Worm (Caenorhabditis elegans): ENCODE data around the gene din-1.
A peak's percentile ranks its signal among the peaks of the same experiment; 100 is the strongest.

The din-1 gene

DNA sequence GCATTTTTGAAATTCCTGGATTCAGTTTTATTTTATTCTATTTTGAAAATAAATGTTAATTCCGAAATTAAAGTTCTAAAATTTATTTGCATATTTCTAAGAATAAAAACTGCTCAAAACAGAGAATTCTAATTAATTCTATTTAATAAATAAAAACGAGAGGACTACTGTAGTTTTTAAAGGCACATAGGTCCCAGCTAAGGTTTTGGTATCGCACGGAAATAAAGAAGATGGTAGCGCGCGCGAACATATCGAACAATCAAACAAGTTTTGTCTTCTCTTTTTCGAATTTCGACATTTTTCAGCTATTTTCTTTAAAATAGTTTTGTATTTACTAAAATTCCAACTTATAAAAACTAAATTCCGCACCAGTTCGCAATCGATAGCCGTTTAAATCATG lies 55.5 kb downstream of the din-1 start (continued):
- TF ChIP-seq ceh-100 (GFP tag; IDR thresholded peaks at IDR 0.05), result peak; percentile 18; the same call in 1 of the 2 replicates
- no peak for TF ChIP-seq sptf-2 (GFP tag; optimal IDR thresholded peaks at IDR 0.05)
- peak; percentile 96 for TF ChIP-seq F33H1.4 (GFP tag; IDR thresholded peaks at IDR 0.05)
- peak; percentile 89 for TF ChIP-seq dpl-1 (GFP tag; optimal IDR thresholded peaks at IDR 0.05)
- no peak for TF ChIP-seq Y53F4B.3 (GFP tag; IDR thresholded peaks at IDR 0.05)
- TF ChIP-seq dpff-1 (tag; optimal IDR thresholded peaks at IDR 0.05), result no peak
- TF ChIP-seq hsf-1 (GFP tag; IDR thresholded peaks at IDR 0.05), result peak; percentile 88
- TF ChIP-seq lag-1 (GFP tag; IDR thresholded peaks at IDR 0.05), result no peak
- TF ChIP-seq madf-3 (GFP tag; IDR thresholded peaks at IDR 0.05), result peak; percentile 91
- no peak for TF ChIP-seq die-1 (tag; optimal IDR thresholded peaks at IDR 0.05)
- no peak for TF ChIP-seq nhr-179 (tag; optimal IDR thresholded peaks at IDR 0.05)
- TF ChIP-seq ztf-22 (GFP tag; optimal IDR thresholded peaks at IDR 0.05), result no peak
- no peak for TF ChIP-seq repo-1 (tag; optimal IDR thresholded peaks at IDR 0.05)
- TF ChIP-seq ztf-3 (GFP tag; optimal IDR thresholded peaks at IDR 0.05), result no peak
- no peak for TF ChIP-seq F49E8.2 (tag; optimal IDR thresholded peaks at IDR 0.05; ENCODE audit: insufficient read depth)
- TF ChIP-seq egl-18 (GFP tag; IDR thresholded peaks at IDR 0.05), result no peak
- no peak for TF ChIP-seq madf-10 (tag; optimal IDR thresholded peaks at IDR 0.05)
- TF ChIP-seq B0261.1 (tag; optimal IDR thresholded peaks at IDR 0.05), result no peak
- no peak for TF ChIP-seq attf-5 (GFP tag; optimal IDR thresholded peaks at IDR 0.05)
- 0 out of 2 replicates have a peak, but pooled peaks have one; percentile 73 for TF ChIP-seq Y79H2A.3 (GFP tag; conservative IDR thresholded peaks at IDR 0.05)
- no peak for TF ChIP-seq nhr-90 (tag; optimal IDR thresholded peaks at IDR 0.05)
- TF ChIP-seq let-526 (GFP tag; IDR thresholded peaks at IDR 0.05), result no peak
- TF ChIP-seq athp-1 (tag; optimal IDR thresholded peaks at IDR 0.05), result peak; percentile 13
- no peak for TF ChIP-seq F10E7.11 (tag; optimal IDR thresholded peaks at IDR 0.05)
- TF ChIP-seq ekl-4 (GFP tag; IDR thresholded peaks at IDR 0.05), result peak; percentile 75
- peak; percentile 83 for TF ChIP-seq B0019.2 (GFP tag; conservative IDR thresholded peaks at IDR 0.05)
- no peak for TF ChIP-seq nhr-80 (tag; optimal IDR thresholded peaks at IDR 0.05)
- peak; percentile 47 for TF ChIP-seq snpc-3.4 (tag; optimal IDR thresholded peaks at IDR 0.05)
- TF ChIP-seq Y95B8A.8 (GFP tag; IDR thresholded peaks at IDR 0.05), result peak; percentile 89; the same call in 1 of the 2 replicates
- no peak for TF ChIP-seq hrde-1 (tag; optimal IDR thresholded peaks at IDR 0.05; ENCODE audit: borderline replicate concordance)
- TF ChIP-seq F52B5.7 (tag; optimal IDR thresholded peaks at IDR 0.05), result no peak
- no peak for TF ChIP-seq snpc-1.1 (tag; optimal IDR thresholded peaks at IDR 0.05; ENCODE audit: insufficient read depth)
- no peak for TF ChIP-seq pha-4 (tag; optimal IDR thresholded peaks at IDR 0.05)
- no peak for TF ChIP-seq akir-1 (GFP tag; optimal IDR thresholded peaks at IDR 0.05)
- TF ChIP-seq ceh-79 (tag; optimal IDR thresholded peaks at IDR 0.05), result no peak
- TF ChIP-seq unc-62 (GFP tag; optimal IDR thresholded peaks at IDR 0.05), result no peak
- TF ChIP-seq snpc-1.3 (tag; optimal IDR thresholded peaks at IDR 0.05; ENCODE audit: insufficient read depth), result peak; percentile 47
- TF ChIP-seq cebp-1 (GFP tag; IDR thresholded peaks at IDR 0.05), result no peak
- TF ChIP-seq cebp-1 (tag; optimal IDR thresholded peaks at IDR 0.05), result no peak
- peak; percentile 37 for TF ChIP-seq him-1 (tag; optimal IDR thresholded peaks at IDR 0.05)
- no peak for TF ChIP-seq bed-1 (GFP tag; IDR thresholded peaks at IDR 0.05)
- TF ChIP-seq lir-1 (GFP tag; conservative IDR thresholded peaks at IDR 0.05), result 0 out of 2 replicates have a peak, but pooled peaks have one; percentile 25
- TF ChIP-seq madf-6 (GFP tag; IDR thresholded peaks at IDR 0.05), result peak; percentile 99
- no peak for TF ChIP-seq F55B11.4 (tag; optimal IDR thresholded peaks at IDR 0.05; ENCODE audit: borderline replicate concordance, insufficient read depth)
- TF ChIP-seq mcd-1 (GFP tag; IDR thresholded peaks at IDR 0.05), result peak; percentile 46; the same call in 1 of the 2 replicates
- TF ChIP-seq ztf-25 (GFP tag; IDR thresholded peaks at IDR 0.05), result no peak
- peak; percentile 93 for TF ChIP-seq xnd-1 (tag; optimal IDR thresholded peaks at IDR 0.05)
- peak; percentile 99 for TF ChIP-seq lsl-1 (GFP tag; optimal IDR thresholded peaks at IDR 0.05)
